Worm (Caenorhabditis elegans) whole organism, midembryonic: ENCODE results near the gene srd-44.

Source experiments
- T22C8.4 ChIP-seq: fragments of 200-800 bp; sonication (Bioruptor generic); IDR thresholded peaks from 2 replicates; pipeline ENCODE4 v1.3.6; 2022; ENCODE audit warnings: missing genetic modification characterization, missing compliant biosample characterization
- cog-1 ChIP-seq: sonication (generic microtip); optimal IDR thresholded peaks from 2 replicates; lab custom pipeline; 2016; ENCODE audit warnings: missing genetic modification characterization, missing compliant biosample characterization
- tab-1 ChIP-seq: fragments of 200-800 bp; sonication (Bioruptor generic); IDR thresholded peaks from 2 replicates; pipeline ENCODE4 v1.3.6; 2022; ENCODE audit warnings: missing genetic modification characterization, missing compliant biosample characterization
- ztf-23 ChIP-seq: fragments of 200-800 bp; sonication (Bioruptor generic); IDR thresholded peaks from 2 replicates; pipeline ENCODE4 v1.3.6; 2022; ENCODE audit warnings: missing genetic modification reagents, missing genetic modification characterization, missing compliant biosample characterization

DNA sequence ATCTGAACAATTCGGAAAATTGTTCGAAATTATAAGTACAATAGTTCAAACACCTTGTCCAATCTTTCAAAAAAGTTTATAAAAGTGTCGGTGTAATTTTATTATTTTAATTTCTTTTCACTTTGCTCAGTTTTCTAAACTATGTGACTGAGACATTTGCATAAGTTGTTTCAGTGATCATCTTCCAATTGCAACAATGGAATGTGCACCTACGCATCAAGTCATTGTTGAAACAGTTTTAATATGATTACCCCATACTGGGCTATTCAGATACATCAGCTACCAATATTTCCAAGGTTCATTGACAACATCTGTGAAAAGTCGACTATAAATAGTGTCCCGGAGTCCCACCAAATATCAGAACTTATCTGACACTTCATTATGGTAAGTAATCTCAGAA, 18.9 kb downstream of the srd-44 start, which contains the start of gene nspc-13:
- no peak for TF ChIP-seq tab-1 (GFP tag; lab: Robert Waterston, UW)
- no peak for TF ChIP-seq cog-1
- no peak for TF ChIP-seq T22C8.4
- no peak for TF ChIP-seq ztf-23 (GFP tag; lab: Robert Waterston, UW)
